Worm (Caenorhabditis elegans) whole organism, L2 larva: ENCODE measurements around the gene ark-1.

Experiments used
- Y55F3AM.14 ChIP-seq: fragments of 200-800 bp; sonication (Bioruptor generic); optimal IDR thresholded peaks from 2 replicates; lab custom pipeline; 2018; ENCODE audit warnings: mild to moderate bottlenecking, missing genetic modification characterization, missing compliant biosample characterization
- ama-1 ChIP-seq: fragments of 150-350 bp; optimal IDR thresholded peaks from 2 replicates; lab custom pipeline; 2018; ENCODE audit warnings: inconsistent platforms
- gmeb-1 ChIP-seq: fragments of 150-350 bp; optimal IDR thresholded peaks from 2 replicates; lab custom pipeline; 2014; ENCODE audit warnings: missing biosample characterization, missing genetic modification characterization
- lin-11 ChIP-seq: fragments of 150-350 bp; sonication (generic microtip); optimal IDR thresholded peaks from 2 replicates; lab custom pipeline; 2014; ENCODE audit warnings: missing biosample characterization, missing genetic modification characterization, inconsistent platforms, mixed read lengths
- lsy-2 ChIP-seq, 2 experiments: fragments of 150-350 bp in 1 of 2; sonication (generic microtip) in 1 of 2; optimal IDR thresholded peaks; 2 replicates each; lab custom pipeline; 2014 to 2017; ENCODE audit warnings: missing biosample characterization in 2 of 2, missing genetic modification characterization in 2 of 2
- nhr-23 ChIP-seq: fragments of 150-350 bp; optimal IDR thresholded peaks from 2 replicates; lab custom pipeline; 2014; ENCODE audit warnings: missing biosample characterization, missing genetic modification reagents, missing genetic modification characterization
- nhr-25 ChIP-seq: fragments of 150-350 bp; sonication (generic microtip); optimal IDR thresholded peaks from 3 replicates; lab custom pipeline; 2014; ENCODE audit warnings: missing biosample characterization, missing genetic modification characterization
- sem-4 ChIP-seq: fragments of 150-350 bp; optimal IDR thresholded peaks from 2 replicates; lab custom pipeline; 2014; ENCODE audit warnings: missing biosample characterization, missing genetic modification reagents, missing genetic modification characterization
- skn-1 ChIP-seq: sonication (generic microtip); optimal IDR thresholded peaks from 2 replicates; lab custom pipeline; 2017; ENCODE audit warnings: missing biosample characterization, missing genetic modification characterization
- snpc-4 ChIP-seq: fragments of 150-350 bp; optimal IDR thresholded peaks from 2 replicates; lab custom pipeline; 2014; ENCODE audit warnings: missing biosample characterization, missing genetic modification characterization
- unc-39 ChIP-seq: fragments of 150-350 bp; optimal IDR thresholded peaks from 2 replicates; lab custom pipeline; 2014; ENCODE audit warnings: missing biosample characterization, missing genetic modification characterization
- ztf-1 ChIP-seq: fragments of 200-800 bp; sonication (Bioruptor generic); conservative IDR thresholded peaks from 2 replicates; pipeline ENCODE4 v1.3.6; 2022; ENCODE audit warnings: missing genetic modification characterization, missing compliant biosample characterization
- ztf-11 ChIP-seq: sonication (generic microtip); optimal IDR thresholded peaks from 2 replicates; lab custom pipeline; 2017; ENCODE audit warnings: missing biosample characterization, missing genetic modification characterization

ce11 chrIV:12617934-12618333 lies 12.9 kb downstream of the ark-1 start:
- TF ChIP-seq lsy-2 (tag; optimal IDR thresholded peaks at IDR 0.05; lab: Kevin White, UChicago) (no peak), Y55F3AM.14 (GFP tag; lab: Kevin White, UChicago) (no peak), ama-1 (lab: Kevin White, UChicago) (no peak), ztf-1 (GFP tag; lab: Robert Waterston, UW) (no peak), nhr-23 (no peak), snpc-4 (tag; lab: Kevin White, UChicago) (no peak), skn-1 (no peak), lin-11 (no peak), ztf-11 (tag; lab: Kevin White, UChicago) (no peak), unc-39 (tag; lab: Kevin White, UChicago) (no peak), nhr-25 (tag; lab: Kevin White, UChicago) (no peak), sem-4 (tag; lab: Kevin White, UChicago) (no peak), gmeb-1 (tag; lab: Kevin White, UChicago) (no peak)
